Worm (Caenorhabditis elegans) whole organism, L1 larva: Measurements from ENCODE around the gene del-8.

Source experiments
- Y116A8C.19 ChIP-seq: sonication (generic microtip); optimal IDR thresholded peaks from 2 replicates; lab custom pipeline; 2016; ENCODE audit warnings: missing compliant biosample characterization, missing genetic modification characterization, borderline replicate concordance
- ceh-82 ChIP-seq, 3 experiments: fragments of 150-350 bp in 1 of 3; sonication (generic microtip) in 2 of 3; optimal IDR thresholded peaks; 2 replicates each; lab custom pipeline; 2014 to 2017; ENCODE audit warnings: missing biosample characterization in 3 of 3, missing genetic modification characterization in 3 of 3
- lsy-2 ChIP-seq, 2 experiments: fragments of 150-350 bp; optimal IDR thresholded peaks; 2 replicates each; lab custom pipeline; 2014; ENCODE audit warnings: missing biosample characterization in 2 of 2, missing genetic modification characterization in 2 of 2
- mef-2 ChIP-seq: fragments of 150-350 bp; optimal IDR thresholded peaks from 2 replicates; lab custom pipeline; 2014; ENCODE audit warnings: missing biosample characterization, missing genetic modification characterization
- mep-1 ChIP-seq: fragments of 150-350 bp; optimal IDR thresholded peaks from 2 replicates; lab custom pipeline; 2014; ENCODE audit warnings: missing biosample characterization, missing genetic modification characterization
- nhr-85 ChIP-seq: sonication (generic microtip); peaks from one replicate; lab custom pipeline; 2016; ENCODE audit warnings: missing genetic modification characterization, inconsistent platforms, missing compliant biosample characterization
- skn-1 ChIP-seq: fragments of 150-350 bp; optimal IDR thresholded peaks from 2 replicates; lab custom pipeline; 2014; ENCODE audit warnings: missing biosample characterization, missing genetic modification characterization
- swsn-7 ChIP-seq: sonication (generic microtip); optimal IDR thresholded peaks from 2 replicates; lab custom pipeline; 2016; ENCODE audit warnings: missing genetic modification characterization, missing compliant biosample characterization

- TF ChIP-seq skn-1 (no peak), mef-2 (tag; lab: Kevin White, UChicago) (no peak), mep-1 (tag; lab: Kevin White, UChicago) (no peak), nhr-85 (tag; lab: Kevin White, UChicago) (no peak), ceh-82 (tag; optimal IDR thresholded peaks at IDR 0.05; lab: Kevin White, UChicago) (no peak), lsy-2 (tag; optimal IDR thresholded peaks at IDR 0.05; lab: Kevin White, UChicago) (no peak), swsn-7 (tag; lab: Kevin White, UChicago) (no peak), Y116A8C.19 (tag; lab: Kevin White, UChicago) (no peak)
Measured at ce11 chrX:9608127-9608526, 18.9 kb downstream of the del-8 start.
